Fruit fly (Drosophila melanogaster) whole organism, embryonic: ENCODE data around the gene MYPT-75D.
A peak's percentile ranks its signal among the peaks of the same experiment; 100 is the strongest.

Source experiments
- B-H2 ChIP-seq: fragments of 200-800 bp; sonication (Bioruptor generic); optimal IDR thresholded peaks from 2 replicates; lab custom pipeline; 2018; ENCODE audit warnings: missing biosample characterization, mild to moderate bottlenecking, missing genetic modification characterization
- CG10366 ChIP-seq: fragments of 200-800 bp; sonication (Bioruptor generic); IDR thresholded peaks from 2 replicates; pipeline ENCODE4 v1.3.6; 2022; ENCODE audit warnings: missing biosample characterization, missing genetic modification characterization
- CG10565 ChIP-seq: fragments of 200-800 bp; sonication (Bioruptor generic); optimal IDR thresholded peaks from 3 replicates; lab custom pipeline; 2016; ENCODE audit warnings: missing biosample characterization, mild to moderate bottlenecking, missing genetic modification characterization
- CG11093 ChIP-seq: fragments of 200-800 bp; sonication (Bioruptor generic); IDR thresholded peaks from 3 replicates; pipeline ENCODE4 v1.3.6; 2022; ENCODE audit warnings: missing biosample characterization, missing genetic modification characterization
- CG11456 ChIP-seq: fragments of 200-800 bp; sonication (Bioruptor generic); IDR thresholded peaks from 3 replicates; pipeline ENCODE4 v1.3.6; 2022; ENCODE audit warnings: missing biosample characterization, missing genetic modification characterization
- CG11504 ChIP-seq: fragments of 200-800 bp; sonication (Bioruptor generic); optimal IDR thresholded peaks from 3 replicates; lab custom pipeline; 2019; ENCODE audit warnings: missing biosample characterization, mild to moderate bottlenecking, missing genetic modification characterization, moderate library complexity
- CG12236 ChIP-seq: fragments of 200-800 bp; sonication (Bioruptor generic); optimal IDR thresholded peaks from 2 replicates; lab custom pipeline; 2016; ENCODE audit warnings: missing biosample characterization, missing genetic modification characterization
- CG12299 ChIP-seq: fragments of 200-800 bp; sonication (Bioruptor generic); optimal IDR thresholded peaks from 2 replicates; lab custom pipeline; 2018; ENCODE audit warnings: missing biosample characterization, mild to moderate bottlenecking, missing genetic modification characterization
- CG12391 ChIP-seq: fragments of 200-800 bp; sonication (Bioruptor generic); optimal IDR thresholded peaks from 3 replicates; lab custom pipeline; 2018; ENCODE audit warnings: missing biosample characterization, mild to moderate bottlenecking, missing genetic modification characterization, moderate library complexity
- CG12769 ChIP-seq: fragments of 200-800 bp; sonication (Bioruptor generic); optimal IDR thresholded peaks from 2 replicates; lab custom pipeline; 2019; ENCODE audit warnings: missing biosample characterization, mild to moderate bottlenecking, missing genetic modification characterization, moderate library complexity
- CG13624 ChIP-seq: fragments of 200-800 bp; sonication (Bioruptor generic); optimal IDR thresholded peaks from 2 replicates; lab custom pipeline; 2016; ENCODE audit warnings: missing biosample characterization, missing genetic modification characterization
- CG14014 ChIP-seq: fragments of 200-800 bp; sonication (Bioruptor generic); IDR thresholded peaks from 2 replicates; pipeline ENCODE4 v1.3.6; 2022; ENCODE audit warnings: missing biosample characterization, missing genetic modification characterization
- CG15269 ChIP-seq: fragments of 200-800 bp; sonication (Bioruptor generic); optimal IDR thresholded peaks from 2 replicates; lab custom pipeline; 2018; ENCODE audit warnings: missing biosample characterization, mild to moderate bottlenecking, missing genetic modification characterization, moderate library complexity
- CG15601 ChIP-seq: fragments of 200-800 bp; sonication (Bioruptor generic); optimal IDR thresholded peaks from 3 replicates; lab custom pipeline; 2019; ENCODE audit warnings: missing biosample characterization, mild to moderate bottlenecking, missing genetic modification characterization, moderate library complexity
- CG16863 ChIP-seq: fragments of 200-800 bp; sonication (Bioruptor generic); optimal IDR thresholded peaks from 3 replicates; lab custom pipeline; 2016; ENCODE audit warnings: missing biosample characterization, missing genetic modification characterization
- CG17912 ChIP-seq: fragments of 200-800 bp; sonication (Bioruptor generic); optimal IDR thresholded peaks from 2 replicates; lab custom pipeline; 2018; ENCODE audit warnings: missing biosample characterization, mild to moderate bottlenecking, missing genetic modification characterization
- CG18619 ChIP-seq: fragments of 200-800 bp; sonication (Bioruptor generic); optimal IDR thresholded peaks from 3 replicates; lab custom pipeline; 2017; ENCODE audit warnings: missing biosample characterization, mild to moderate bottlenecking, missing genetic modification characterization
- CG30403 ChIP-seq: fragments of 200-800 bp; sonication (Bioruptor generic); optimal IDR thresholded peaks from 3 replicates; lab custom pipeline; 2016; ENCODE audit warnings: missing biosample characterization, missing genetic modification characterization
- CG4424 ChIP-seq: fragments of 200-800 bp; sonication (Bioruptor generic); optimal IDR thresholded peaks from 3 replicates; lab custom pipeline; 2016; ENCODE audit warnings: missing biosample characterization, missing genetic modification characterization
- CG5180 ChIP-seq: fragments of 200-800 bp; sonication (Bioruptor generic); optimal IDR thresholded peaks from 3 replicates; lab custom pipeline; 2017; ENCODE audit warnings: missing biosample characterization, missing genetic modification characterization, mild to moderate bottlenecking, moderate library complexity, missing genetic modification reagents
- CG6272 ChIP-seq: fragments of 200-800 bp; sonication (Bioruptor generic); IDR thresholded peaks from 2 replicates; pipeline ENCODE4 v1.3.6; 2022; ENCODE audit warnings: missing biosample characterization, missing genetic modification characterization
- CG9437 ChIP-seq: fragments of 200-800 bp; sonication (Bioruptor generic); optimal IDR thresholded peaks from 2 replicates; lab custom pipeline; 2018; ENCODE audit warnings: missing biosample characterization, mild to moderate bottlenecking, missing genetic modification characterization
- CG9797 ChIP-seq: fragments of 200-800 bp; sonication (Bioruptor generic); optimal IDR thresholded peaks from 3 replicates; lab custom pipeline; 2018; ENCODE audit warnings: missing biosample characterization, mild to moderate bottlenecking, missing genetic modification characterization
- CHES-1-like ChIP-seq: fragments of 200-800 bp; sonication (Bioruptor generic); optimal IDR thresholded peaks from 2 replicates; lab custom pipeline; 2016; ENCODE audit warnings: missing biosample characterization, missing genetic modification characterization
- CTCF ChIP-seq: fragments of 200-800 bp; sonication (Bioruptor generic); optimal IDR thresholded peaks from 2 replicates; lab custom pipeline; 2017; ENCODE audit warnings: missing biosample characterization, mild to moderate bottlenecking, missing genetic modification characterization, moderate library complexity
- Dek ChIP-seq: fragments of 200-800 bp; sonication (Bioruptor generic); optimal IDR thresholded peaks from 3 replicates; lab custom pipeline; 2019; ENCODE audit warnings: missing biosample characterization, mild to moderate bottlenecking, missing genetic modification characterization, moderate library complexity
- Dfd ChIP-seq, 2 experiments: fragments of >200 bp; optimal IDR thresholded peaks; 2 replicates each; lab custom pipeline; 2017; ENCODE audit warnings: missing biosample characterization in 2 of 2, missing genetic modification characterization in 2 of 2
- Dip2 ChIP-seq: fragments of 200-800 bp; sonication (Bioruptor generic); IDR thresholded peaks from 2 replicates; pipeline ENCODE4 v1.3.6; 2022; ENCODE audit warnings: missing biosample characterization, missing genetic modification characterization
- Dip3 ChIP-seq: fragments of 200-800 bp; sonication (Bioruptor generic); optimal IDR thresholded peaks from 3 replicates; lab custom pipeline; 2016; ENCODE audit warnings: missing biosample characterization, missing genetic modification characterization
- Doc2 ChIP-seq: fragments of 200-800 bp; sonication (Bioruptor generic); IDR thresholded peaks from 2 replicates; pipeline ENCODE4 v1.3.6; 2022; ENCODE audit warnings: missing biosample characterization, missing genetic modification characterization
- Eip74EF ChIP-seq, 2 experiments: fragments of 200-800 bp in 1 of 2; fragments of >200 bp in 1 of 2; sonication (Bioruptor generic) in 1 of 2; optimal IDR thresholded peaks; 2 replicates each; lab custom pipeline; 2017 to 2019; ENCODE audit warnings: missing biosample characterization in 2 of 2, missing genetic modification characterization in 2 of 2, mild to moderate bottlenecking in 1 of 2, moderate library complexity in 1 of 2
- Ets97D ChIP-seq: fragments of 200-800 bp; sonication (Bioruptor generic); optimal IDR thresholded peaks from 3 replicates; lab custom pipeline; 2016; ENCODE audit warnings: missing biosample characterization, missing genetic modification characterization
- HmgD ChIP-seq: fragments of 200-800 bp; sonication (Bioruptor generic); optimal IDR thresholded peaks from 3 replicates; lab custom pipeline; 2016; ENCODE audit warnings: missing biosample characterization, missing genetic modification characterization
- Hr78 ChIP-seq, 2 experiments: fragments of 200-800 bp in 1 of 2; fragments of >200 bp in 1 of 2; sonication (Bioruptor generic) in 1 of 2; optimal IDR thresholded peaks; 2 replicates each; lab custom pipeline; 2017 to 2019; ENCODE audit warnings: missing biosample characterization in 2 of 2, missing genetic modification characterization in 2 of 2, mild to moderate bottlenecking in 1 of 2, moderate library complexity in 1 of 2
- Lim3 ChIP-seq: fragments of 200-800 bp; sonication (Bioruptor generic); IDR thresholded peaks from 2 replicates; pipeline ENCODE4 v1.3.6; 2022; ENCODE audit warnings: missing biosample characterization, missing genetic modification characterization
- Taf1 ChIP-seq: fragments of 200-800 bp; sonication (Bioruptor generic); IDR thresholded peaks from 2 replicates; pipeline ENCODE4 v1.3.6; 2022; ENCODE audit warnings: missing biosample characterization, missing genetic modification characterization
- bbx ChIP-seq: fragments of 200-800 bp; sonication (Bioruptor generic); IDR thresholded peaks from 2 replicates; pipeline ENCODE4 v1.3.6; 2022; ENCODE audit warnings: missing biosample characterization, missing genetic modification characterization; ENCODE audit not compliant: partially characterized antibody
- cad ChIP-seq: fragments of >200 bp; optimal IDR thresholded peaks from 2 replicates; lab custom pipeline; 2017; ENCODE audit warnings: missing biosample characterization, missing genetic modification characterization
- cato ChIP-seq: fragments of 200-800 bp; sonication (Bioruptor generic); optimal IDR thresholded peaks from 2 replicates; lab custom pipeline; 2016; ENCODE audit warnings: missing biosample characterization, missing genetic modification characterization, borderline replicate concordance
- ftz-f1 ChIP-seq: fragments of 200-800 bp; sonication (Bioruptor generic); optimal IDR thresholded peaks from 2 replicates; lab custom pipeline; 2016; ENCODE audit warnings: missing biosample characterization, missing genetic modification characterization
- grau ChIP-seq: fragments of 200-800 bp; optimal IDR thresholded peaks from 3 replicates; lab custom pipeline; 2019; ENCODE audit warnings: missing biosample characterization, mild to moderate bottlenecking, missing genetic modification characterization, moderate library complexity
- gsb-n ChIP-seq: fragments of 200-800 bp; sonication (Bioruptor generic); optimal IDR thresholded peaks from 3 replicates; lab custom pipeline; 2018; ENCODE audit warnings: missing biosample characterization, mild to moderate bottlenecking, missing genetic modification characterization
- jumu ChIP-seq: fragments of 200-800 bp; sonication (Bioruptor generic); optimal IDR thresholded peaks from 3 replicates; lab custom pipeline; 2016; ENCODE audit warnings: missing biosample characterization, missing genetic modification characterization
- klu ChIP-seq: fragments of 200-800 bp; sonication (Bioruptor generic); IDR thresholded peaks from 2 replicates; pipeline ENCODE4 v1.3.6; 2022; ENCODE audit warnings: missing biosample characterization, missing genetic modification characterization
- maf-S ChIP-seq: fragments of 200-800 bp; sonication (Bioruptor generic); optimal IDR thresholded peaks from 2 replicates; lab custom pipeline; 2016; ENCODE audit warnings: missing biosample characterization, missing genetic modification characterization
- mirr ChIP-seq: fragments of 200-800 bp; sonication (Bioruptor generic); optimal IDR thresholded peaks from 3 replicates; lab custom pipeline; 2018; ENCODE audit warnings: missing biosample characterization, mild to moderate bottlenecking, missing genetic modification characterization
- odd ChIP-seq: fragments of 200-800 bp; sonication (Bioruptor generic); optimal IDR thresholded peaks from 2 replicates; lab custom pipeline; 2017; ENCODE audit warnings: missing biosample characterization, mild to moderate bottlenecking, missing genetic modification characterization
- org-1 ChIP-seq: fragments of 200-800 bp; sonication (Bioruptor generic); optimal IDR thresholded peaks from 2 replicates; lab custom pipeline; 2017; ENCODE audit warnings: missing biosample characterization, missing genetic modification characterization
- rib ChIP-seq: fragments of 200-800 bp; sonication (Bioruptor generic); IDR thresholded peaks from 2 replicates; pipeline ENCODE4 v1.3.6; 2022; ENCODE audit warnings: missing biosample characterization, missing genetic modification characterization
- tap ChIP-seq: fragments of 200-800 bp; optimal IDR thresholded peaks from 3 replicates; lab custom pipeline; 2019; ENCODE audit warnings: missing biosample characterization, mild to moderate bottlenecking, missing genetic modification characterization, moderate library complexity
- vvl ChIP-seq: fragments of 200-800 bp; sonication (Bioruptor generic); IDR thresholded peaks from 2 replicates; pipeline ENCODE4 v1.3.6; 2022; ENCODE audit warnings: missing biosample characterization, missing genetic modification characterization

MYPT-75D gene

DNA sequence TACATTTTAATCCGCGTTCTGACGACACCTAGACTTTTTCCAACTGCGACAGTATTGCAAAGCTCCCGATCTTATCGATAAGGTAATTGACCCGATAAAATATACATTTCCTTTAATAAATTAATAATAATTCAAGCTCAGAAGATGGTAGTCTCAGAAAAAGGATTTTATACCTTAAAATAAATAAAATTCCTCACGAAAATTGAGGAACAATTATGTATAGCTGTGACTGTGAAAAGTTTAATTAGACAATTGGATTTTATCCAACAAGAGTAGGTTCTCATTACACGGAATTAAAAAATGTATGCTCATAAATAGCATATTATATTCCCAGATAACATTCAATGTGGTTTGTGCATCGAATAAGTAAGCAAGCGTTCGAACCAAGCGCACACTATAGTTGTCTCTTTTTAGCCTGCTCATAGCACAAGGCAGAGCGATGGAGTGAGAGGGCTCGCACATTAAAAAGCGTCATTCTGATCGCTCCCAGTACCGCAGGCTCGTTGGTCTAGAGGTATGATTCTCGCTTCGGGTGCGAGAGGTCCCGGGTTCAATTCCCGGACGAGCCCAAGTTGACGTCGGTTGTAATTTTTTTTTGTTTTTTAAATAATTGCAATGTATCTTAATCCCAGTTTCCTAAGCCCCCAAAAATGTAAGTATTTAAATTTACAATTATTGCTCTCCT lies 7.7 kb upstream of the MYPT-75D start, which contains the start of the genes CG13380 and CG4174 (continued):
- TF ChIP-seq CG10565 (GFP tag; lab: Kevin White, UChicago) (no peak), CG12236 (GFP tag; lab: Kevin White, UChicago) (no peak), bbx (GFP tag; lab: Robert Waterston, UW) (peak; percentile 93), CG4424 (GFP tag; lab: Kevin White, UChicago) (no peak), Dek (tag; lab: Kevin White, UChicago) (no peak), CG10366 (GFP tag; lab: Robert Waterston, UW) (0 out of 2 replicates have a peak, but pooled peaks have one; percentile 7), maf-S (GFP tag; lab: Kevin White, UChicago) (no peak), CTCF (GFP tag; lab: Kevin White, UChicago) (peak; percentile 75), CG9437 (GFP tag; lab: Kevin White, UChicago) (no peak), org-1 (GFP tag; lab: Kevin White, UChicago) (no peak), B-H2 (no peak), vvl (no peak), mirr (GFP tag; lab: Kevin White, UChicago) (no peak), CG16863 (GFP tag; lab: Kevin White, UChicago) (no peak), jumu (GFP tag; lab: Kevin White, UChicago) (no peak), CG15601 (tag; lab: Kevin White, UChicago) (peak; percentile 43), CG12769 (no peak), CG11456 (GFP tag; lab: Robert Waterston, UW) (no peak), Hr78 (GFP tag; optimal IDR thresholded peaks at IDR 0.05; lab: Kevin White, UChicago) (no peak), CG5180 (GFP tag; lab: Kevin White, UChicago) (no peak), Dfd (GFP tag; optimal IDR thresholded peaks at IDR 0.05; lab: Kevin White, UChicago) (no peak), Eip74EF (GFP tag; optimal IDR thresholded peaks at IDR 0.05; lab: Kevin White, UChicago) (no peak), cato (no peak), Dip3 (no peak), gsb-n (tag; lab: Kevin White, UChicago) (peak; percentile 11), HmgD (peak; percentile 72), CG30403 (GFP tag; lab: Kevin White, UChicago) (no peak), odd (no peak), CG12391 (tag; lab: Kevin White, UChicago) (no peak), klu (GFP tag; lab: Robert Waterston, UW) (no peak), CG14014 (peak; percentile 18; the same call in 1 of the 2 replicates), Lim3 (no peak), Ets97D (GFP tag; lab: Kevin White, UChicago) (peak; percentile 25), CHES-1-like (GFP tag; lab: Kevin White, UChicago) (no peak), grau (tag; lab: Kevin White, UChicago) (no peak), CG9797 (no peak), CG6272 (no peak), Doc2 (no peak), CG11504 (tag; lab: Kevin White, UChicago) (no peak), ftz-f1 (GFP tag; lab: Kevin White, UChicago) (no peak), CG17912 (GFP tag; lab: Kevin White, UChicago) (no peak), CG13624 (no peak), CG11093 (GFP tag; lab: Robert Waterston, UW) (no peak), rib (GFP tag; lab: Robert Waterston, UW) (no peak), cad (peak; percentile 48), CG12299 (no peak), tap (tag; lab: Kevin White, UChicago) (no peak), CG15269 (tag; lab: Kevin White, UChicago) (no peak), CG18619 (GFP tag; lab: Kevin White, UChicago) (no peak), Dip2 (GFP tag; lab: Robert Waterston, UW) (no peak), Taf1 (GFP tag; lab: Robert Waterston, UW) (no peak)
